Worm (Caenorhabditis elegans) whole organism, young adult: ENCODE results near the gene Y37E11AL.9.

Experiments
- F10E7.11 ChIP-seq: sonication (generic microtip); optimal IDR thresholded peaks from 2 replicates; lab custom pipeline; 2017; ENCODE audit warnings: mild to moderate bottlenecking, missing genetic modification characterization, moderate library complexity, missing compliant biosample characterization
- F22D6.2 ChIP-seq: sonication (generic microtip); optimal IDR thresholded peaks from 2 replicates; lab custom pipeline; 2016; ENCODE audit warnings: mild to moderate bottlenecking, missing genetic modification characterization, missing compliant biosample characterization
- F37B4.10 ChIP-seq: fragments of 200-800 bp; sonication (Bioruptor generic); IDR thresholded peaks from 2 replicates; pipeline ENCODE4 v1.3.6; 2022; ENCODE audit warnings: missing genetic modification characterization, missing compliant biosample characterization
- F39B2.1 ChIP-seq: fragments of 200-800 bp; sonication (Bioruptor generic); IDR thresholded peaks from 2 replicates; pipeline ENCODE4 v1.3.6; 2022; ENCODE audit warnings: missing genetic modification reagents, missing genetic modification characterization, missing compliant biosample characterization
- F49E8.2 ChIP-seq: sonication (generic microtip); optimal IDR thresholded peaks from 3 replicates; lab custom pipeline; 2017; ENCODE audit warnings: missing genetic modification characterization, mild to moderate bottlenecking, missing compliant biosample characterization, antibody characterized with exemption, moderate library complexity; ENCODE audit not compliant: insufficient read depth
- Y79H2A.3 ChIP-seq: fragments of 200-800 bp; sonication (Bioruptor generic); conservative IDR thresholded peaks from 2 replicates; pipeline ENCODE4 v1.3.6; 2022; ENCODE audit warnings: missing genetic modification reagents, missing genetic modification characterization, missing compliant biosample characterization
- atf-7 ChIP-seq: sonication (generic microtip); optimal IDR thresholded peaks from 2 replicates; lab custom pipeline; 2017; ENCODE audit warnings: mild to moderate bottlenecking, missing genetic modification characterization, missing compliant biosample characterization
- athp-1 ChIP-seq: sonication (generic microtip); optimal IDR thresholded peaks from 2 replicates; lab custom pipeline; 2017; ENCODE audit warnings: mild to moderate bottlenecking, missing genetic modification characterization, missing compliant biosample characterization
- attf-3 ChIP-seq: fragments of 200-800 bp; sonication (Bioruptor generic); conservative IDR thresholded peaks from 2 replicates; pipeline ENCODE4 v1.3.6; 2022; ENCODE audit warnings: missing genetic modification reagents, missing genetic modification characterization, missing compliant biosample characterization
- cebp-2 ChIP-seq: fragments of 200-800 bp; sonication (Bioruptor generic); IDR thresholded peaks from 2 replicates; pipeline ENCODE4 v1.3.6; 2022; ENCODE audit warnings: missing genetic modification characterization, missing compliant biosample characterization
- ceh-100 ChIP-seq: fragments of 200-800 bp; sonication (Bioruptor generic); IDR thresholded peaks from 2 replicates; pipeline ENCODE4 v1.3.6; 2022; ENCODE audit warnings: missing genetic modification reagents, missing genetic modification characterization, missing compliant biosample characterization
- ceh-27 ChIP-seq: fragments of 200-800 bp; sonication (Bioruptor generic); optimal IDR thresholded peaks from 2 replicates; lab custom pipeline; 2018; ENCODE audit warnings: mild to moderate bottlenecking, missing genetic modification characterization, moderate library complexity, missing compliant biosample characterization
- ceh-58 ChIP-seq: fragments of 200-800 bp; sonication (Bioruptor generic); IDR thresholded peaks from 2 replicates; pipeline ENCODE4 v1.3.6; 2022; ENCODE audit warnings: missing genetic modification characterization, missing compliant biosample characterization
- ceh-79 ChIP-seq: sonication (generic microtip); optimal IDR thresholded peaks from 2 replicates; lab custom pipeline; 2017; ENCODE audit warnings: mild to moderate bottlenecking, missing genetic modification characterization, missing compliant biosample characterization
- chd-7 ChIP-seq: sonication (generic microtip); optimal IDR thresholded peaks from 2 replicates; lab custom pipeline; 2016; ENCODE audit warnings: mild to moderate bottlenecking, missing genetic modification characterization, moderate library complexity, missing compliant biosample characterization
- dpff-1 ChIP-seq: sonication (generic microtip); optimal IDR thresholded peaks from 2 replicates; lab custom pipeline; 2017; ENCODE audit warnings: mild to moderate bottlenecking, missing genetic modification characterization, missing compliant biosample characterization
- egrh-3 ChIP-seq: fragments of 200-800 bp; sonication (Bioruptor generic); IDR thresholded peaks from 2 replicates; pipeline ENCODE4 v1.3.6; 2022; ENCODE audit warnings: missing genetic modification reagents, missing genetic modification characterization, missing compliant biosample characterization
- ekl-4 ChIP-seq: fragments of 200-800 bp; sonication (Bioruptor generic); IDR thresholded peaks from 2 replicates; pipeline ENCODE4 v1.3.6; 2022; ENCODE audit warnings: missing genetic modification reagents, missing genetic modification characterization, missing compliant biosample characterization
- ets-4 ChIP-seq: fragments of 200-800 bp; sonication (Bioruptor generic); optimal IDR thresholded peaks from 2 replicates; lab custom pipeline; 2018; ENCODE audit warnings: mild to moderate bottlenecking, missing genetic modification characterization, missing compliant biosample characterization
- him-1 ChIP-seq: sonication (generic microtip); optimal IDR thresholded peaks from 2 replicates; lab custom pipeline; 2016; ENCODE audit warnings: missing genotype, missing genetic modification reagents, missing genetic modification characterization, missing compliant biosample characterization
- hlh-12 ChIP-seq: sonication (generic microtip); optimal IDR thresholded peaks from 2 replicates; lab custom pipeline; 2016; ENCODE audit warnings: missing genetic modification characterization, missing compliant biosample characterization
- hmg-1.2 ChIP-seq: fragments of 200-800 bp; sonication (Bioruptor generic); IDR thresholded peaks from 2 replicates; pipeline ENCODE4 v1.3.6; 2022; ENCODE audit warnings: missing genetic modification reagents, missing genetic modification characterization, missing compliant biosample characterization
- hsf-1 ChIP-seq: fragments of 200-800 bp; sonication (Bioruptor generic); IDR thresholded peaks from 2 replicates; pipeline ENCODE4 v1.3.6; 2022; ENCODE audit warnings: missing genetic modification reagents, missing genetic modification characterization, missing compliant biosample characterization
- lin-40 ChIP-seq: sonication (generic microtip); optimal IDR thresholded peaks from 2 replicates; lab custom pipeline; 2016; ENCODE audit warnings: missing genetic modification characterization, mild to moderate bottlenecking, missing compliant biosample characterization, missing genotype, missing genetic modification reagents
- mcd-1 ChIP-seq: fragments of 200-800 bp; sonication (Bioruptor generic); IDR thresholded peaks from 2 replicates; pipeline ENCODE4 v1.3.6; 2022; ENCODE audit warnings: missing genetic modification reagents, missing genetic modification characterization, missing compliant biosample characterization
- mes-4 ChIP-seq: sonication (generic microtip); optimal IDR thresholded peaks from 2 replicates; lab custom pipeline; 2016; ENCODE audit warnings: missing genotype, missing genetic modification characterization, missing compliant biosample characterization
- nfyb-1 ChIP-seq: fragments of 200-800 bp; sonication (Bioruptor generic); IDR thresholded peaks from 2 replicates; pipeline ENCODE4 v1.3.6; 2022; ENCODE audit warnings: missing genetic modification reagents, missing genetic modification characterization, missing compliant biosample characterization
- nhr-27 ChIP-seq: fragments of 200-800 bp; sonication (Bioruptor generic); optimal IDR thresholded peaks from 2 replicates; lab custom pipeline; 2018; ENCODE audit warnings: mild to moderate bottlenecking, missing genetic modification characterization, moderate library complexity, missing compliant biosample characterization
- nhr-90 ChIP-seq: sonication (generic microtip); optimal IDR thresholded peaks from 2 replicates; lab custom pipeline; 2016; ENCODE audit warnings: missing genotype, mild to moderate bottlenecking, missing genetic modification characterization, missing compliant biosample characterization
- pha-4 ChIP-seq: fragments of 150-350 bp; sonication (generic microtip); optimal IDR thresholded peaks from 2 replicates; lab custom pipeline; 2014; ENCODE audit warnings: missing biosample characterization, missing genetic modification reagents, missing genetic modification characterization
- snpc-1.1 ChIP-seq: sonication (generic microtip); optimal IDR thresholded peaks from 2 replicates; lab custom pipeline; 2017; ENCODE audit warnings: missing genetic modification characterization, mild to moderate bottlenecking, missing compliant biosample characterization, antibody characterized with exemption, moderate library complexity, missing genotype, missing genetic modification reagents; ENCODE audit not compliant: insufficient read depth
- snpc-3.4 ChIP-seq: sonication (generic microtip); optimal IDR thresholded peaks from 2 replicates; lab custom pipeline; 2017; ENCODE audit warnings: missing genetic modification characterization, mild to moderate bottlenecking, missing compliant biosample characterization, antibody characterized with exemption, moderate library complexity, missing genotype, missing genetic modification reagents
- snpc-4 ChIP-seq, 5 experiments: fragments of 150-350 bp in 1 of 5; sonication (generic microtip) in 4 of 5; optimal IDR thresholded peaks; 2 replicates each; lab custom pipeline; 2014 to 2018; ENCODE audit warnings: missing genetic modification characterization in 5 of 5, missing biosample characterization in 3 of 5, antibody characterized with exemption in 2 of 5, mild to moderate bottlenecking in 2 of 5, missing compliant biosample characterization in 2 of 5, missing genotype in 2 of 5, moderate library complexity in 2 of 5, missing genetic modification reagents in 1 of 5
- tbp1 ChIP-seq: fragments of 200-800 bp; sonication (Bioruptor generic); optimal IDR thresholded peaks from 2 replicates; lab custom pipeline; 2018; ENCODE audit warnings: mild to moderate bottlenecking, missing genetic modification characterization, missing compliant biosample characterization
- tbx-9 ChIP-seq: sonication (generic microtip); optimal IDR thresholded peaks from 2 replicates; lab custom pipeline; 2016; ENCODE audit warnings: borderline replicate concordance, missing genetic modification characterization, inconsistent platforms, missing compliant biosample characterization
- tlf-1 ChIP-seq: fragments of 200-800 bp; sonication (Bioruptor generic); optimal IDR thresholded peaks from 2 replicates; lab custom pipeline; 2018; ENCODE audit warnings: mild to moderate bottlenecking, missing genetic modification characterization, missing compliant biosample characterization
- unc-62 ChIP-seq: fragments of 150-350 bp; optimal IDR thresholded peaks from 2 replicates; lab custom pipeline; 2014; ENCODE audit warnings: missing biosample characterization, missing genetic modification reagents, missing genetic modification characterization
- zim-3 ChIP-seq: sonication (generic microtip); optimal IDR thresholded peaks from 2 replicates; lab custom pipeline; 2017; ENCODE audit warnings: mild to moderate bottlenecking, missing genetic modification characterization, moderate library complexity, missing compliant biosample characterization
- ztf-18 ChIP-seq: sonication (generic microtip); optimal IDR thresholded peaks from 2 replicates; lab custom pipeline; 2016; ENCODE audit warnings: missing genotype, mild to moderate bottlenecking, missing genetic modification characterization, missing compliant biosample characterization
- ztf-22 ChIP-seq: fragments of 200-800 bp; sonication (Bioruptor generic); optimal IDR thresholded peaks from 2 replicates; lab custom pipeline; 2018; ENCODE audit warnings: mild to moderate bottlenecking, missing genetic modification characterization, moderate library complexity, missing compliant biosample characterization

Gene Y37E11AL.9

ce11 chrIV:3742426-3742839, 42.0 kb upstream of the Y37E11AL.9 start (continued):
- TF ChIP-seq mes-4 (tag; lab: Kevin White, UChicago), result no peak
- no peak for TF ChIP-seq hlh-12 (tag; lab: Kevin White, UChicago)
- TF ChIP-seq athp-1 (tag; lab: Kevin White, UChicago), result peak; percentile 18
- TF ChIP-seq unc-62, result no peak
- TF ChIP-seq snpc-1.1 (tag; lab: Kevin White, UChicago), result no peak
- no peak for TF ChIP-seq him-1
- no peak for TF ChIP-seq ekl-4
- TF ChIP-seq Y79H2A.3 (GFP tag; lab: Robert Waterston, UW), result no peak
- TF ChIP-seq ceh-100, result no peak
- TF ChIP-seq nfyb-1 (GFP tag; lab: Robert Waterston, UW), result peak; percentile 25; the same call in 1 of the 2 replicates
- TF ChIP-seq F37B4.10 (GFP tag; lab: Robert Waterston, UW), result no peak
- no peak for TF ChIP-seq F49E8.2
- TF ChIP-seq snpc-4 (GFP tag; optimal IDR thresholded peaks at IDR 0.05; lab: Kevin White, UChicago), result no peak
- TF ChIP-seq snpc-4 (tag; optimal IDR thresholded peaks at IDR 0.05; lab: Kevin White, UChicago), result peak in 2 of 4 experiments; percentile 31 to 75
- no peak for TF ChIP-seq tlf-1
- TF ChIP-seq ztf-18 (tag; lab: Kevin White, UChicago), result no peak
- no peak for TF ChIP-seq nhr-27 (tag; lab: Kevin White, UChicago)
- no peak for TF ChIP-seq chd-7 (tag; lab: Kevin White, UChicago)
- no peak for TF ChIP-seq tbx-9 (tag; lab: Kevin White, UChicago)
- TF ChIP-seq hmg-1.2 (GFP tag; lab: Robert Waterston, UW), result peak; percentile 87
- TF ChIP-seq lin-40 (tag; lab: Kevin White, UChicago), result peak; percentile 60
- peak; percentile 78 for TF ChIP-seq ets-4 (GFP tag; lab: Kevin White, UChicago)
- no peak for TF ChIP-seq hsf-1 (GFP tag; lab: Robert Waterston, UW)
- peak; percentile 67 for TF ChIP-seq mcd-1 (GFP tag; lab: Robert Waterston, UW)
- peak; percentile 9 for TF ChIP-seq pha-4 (tag; lab: Kevin White, UChicago)
- TF ChIP-seq ceh-27 (GFP tag; lab: Kevin White, UChicago), result peak; percentile 38
- no peak for TF ChIP-seq F22D6.2 (tag; lab: Kevin White, UChicago)
- no peak for TF ChIP-seq attf-3 (GFP tag; lab: Robert Waterston, UW)
- no peak for TF ChIP-seq F39B2.1 (GFP tag; lab: Robert Waterston, UW)
- no peak for TF ChIP-seq zim-3 (tag; lab: Kevin White, UChicago)
- TF ChIP-seq dpff-1 (tag; lab: Kevin White, UChicago), result no peak
- TF ChIP-seq tbp1 (GFP tag; lab: Kevin White, UChicago), result peak; percentile 20
- TF ChIP-seq nhr-90 (tag; lab: Kevin White, UChicago), result no peak
- peak; percentile 28; the same call in 1 of the 2 replicates for TF ChIP-seq egrh-3
- peak; percentile 32 for TF ChIP-seq atf-7
- no peak for TF ChIP-seq ceh-58
- peak; percentile 3 for TF ChIP-seq ztf-22

DNA sequence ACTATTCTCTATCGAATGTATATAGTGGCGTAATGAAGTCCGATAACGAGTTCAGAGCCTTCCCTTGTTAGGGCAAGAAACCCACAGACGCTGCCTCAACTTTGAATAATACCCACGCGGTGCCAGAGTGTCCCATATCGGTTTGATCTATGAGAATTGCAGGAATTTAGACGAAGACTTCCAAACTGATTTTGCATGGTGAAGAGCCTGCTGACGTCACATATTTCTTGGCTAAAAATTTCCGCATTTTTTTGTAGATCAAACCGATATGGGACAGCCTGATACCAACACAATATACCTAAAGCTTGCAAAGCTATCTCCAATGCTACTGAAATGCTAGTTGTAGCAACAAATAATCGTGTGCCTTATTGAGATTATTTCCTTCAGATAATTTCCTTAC, 41.4 kb upstream of the Y37E11AL.9 start:
- TF ChIP-seq F10E7.11 (tag; lab: Kevin White, UChicago), result no peak
- no peak for TF ChIP-seq F37B4.10 (GFP tag; lab: Robert Waterston, UW)
- no peak for TF ChIP-seq snpc-3.4 (tag; lab: Kevin White, UChicago)
- TF ChIP-seq ceh-79, result no peak
- no peak for TF ChIP-seq cebp-2 (GFP tag; lab: Robert Waterston, UW)
- TF ChIP-seq, all 124 proteins: peak for 0
